Worm (Caenorhabditis elegans): ENCODE results near the gene cyp-13A2.

ce11 chrII:9778495-9778894, 8.9 kb downstream of the cyp-13A2 start:
- TF ChIP-seq snpc-3.4 (tag; optimal IDR thresholded peaks at IDR 0.05), result no peak
- no peak for TF ChIP-seq ama-1 (optimal IDR thresholded peaks at IDR 0.05)
- no peak for TF ChIP-seq ama-1 (GFP tag; optimal IDR thresholded peaks at IDR 0.05)
- no peak for TF ChIP-seq nhr-27 (tag; optimal IDR thresholded peaks at IDR 0.05)
- TF ChIP-seq B0035.1 (tag; optimal IDR thresholded peaks at IDR 0.05), result no peak
- no peak for TF ChIP-seq repo-1 (tag; optimal IDR thresholded peaks at IDR 0.05)

All from whole organism, young adult.